Fruit fly (Drosophila melanogaster) whole organism, prepupa: ENCODE measurements around the gene msl-2.
A peak's percentile ranks its signal among the peaks of the same experiment; 100 is the strongest.

ENCODE experiments used
- CG10631 ChIP-seq: fragments of 200-800 bp; sonication (Bioruptor generic); optimal IDR thresholded peaks from 2 replicates; lab custom pipeline; 2016; ENCODE audit warnings: missing biosample characterization, missing genetic modification characterization
- CG11294 ChIP-seq: fragments of 200-800 bp; sonication (Bioruptor generic); IDR thresholded peaks from 2 replicates; pipeline ENCODE4 v1.3.6; 2022; ENCODE audit warnings: missing biosample characterization, missing genetic modification characterization
- CG11762 ChIP-seq: fragments of 200-800 bp; sonication (Bioruptor generic); optimal IDR thresholded peaks from 3 replicates; lab custom pipeline; 2016; ENCODE audit warnings: missing biosample characterization, missing genetic modification characterization; ENCODE audit not compliant: insufficient read depth
- CG11902 ChIP-seq: fragments of 200-800 bp; sonication (Bioruptor generic); optimal IDR thresholded peaks from 3 replicates; lab custom pipeline; 2016; ENCODE audit warnings: missing biosample characterization, missing genetic modification characterization
- CG15336 ChIP-seq: fragments of 200-800 bp; sonication (Bioruptor generic); IDR thresholded peaks from 2 replicates; pipeline ENCODE4 v1.3.6; 2022; ENCODE audit warnings: missing biosample characterization, missing genetic modification characterization
- CG1621 ChIP-seq: fragments of 200-800 bp; sonication (Bioruptor generic); optimal IDR thresholded peaks from 3 replicates; lab custom pipeline; 2018; ENCODE audit warnings: missing biosample characterization, mild to moderate bottlenecking, missing genetic modification characterization
- CG16779 ChIP-seq: fragments of 200-800 bp; sonication (Bioruptor generic); optimal IDR thresholded peaks from 3 replicates; lab custom pipeline; 2017; ENCODE audit warnings: missing biosample characterization, mild to moderate bottlenecking, missing genetic modification characterization
- CG3032 ChIP-seq: fragments of 200-800 bp; optimal IDR thresholded peaks from 2 replicates; lab custom pipeline; 2019; ENCODE audit warnings: missing biosample characterization, mild to moderate bottlenecking, missing genetic modification characterization, moderate library complexity
- CG32006 ChIP-seq: fragments of 200-800 bp; sonication (Bioruptor generic); optimal IDR thresholded peaks from 3 replicates; lab custom pipeline; 2017; ENCODE audit warnings: missing biosample characterization, mild to moderate bottlenecking, missing genetic modification characterization
- CG34406 ChIP-seq: fragments of 200-800 bp; sonication (Bioruptor generic); optimal IDR thresholded peaks from 3 replicates; lab custom pipeline; 2016; ENCODE audit warnings: missing biosample characterization, missing genetic modification characterization
- CG3919 ChIP-seq: fragments of 200-800 bp; sonication (Bioruptor generic); optimal IDR thresholded peaks from 3 replicates; lab custom pipeline; 2016; ENCODE audit warnings: missing biosample characterization, missing genetic modification characterization
- CG4318 ChIP-seq: fragments of 200-800 bp; sonication (Bioruptor generic); optimal IDR thresholded peaks from 3 replicates; lab custom pipeline; 2017; ENCODE audit warnings: missing biosample characterization, mild to moderate bottlenecking, missing genetic modification characterization
- CG6276 ChIP-seq: fragments of 200-800 bp; sonication (Bioruptor generic); optimal IDR thresholded peaks from 2 replicates; lab custom pipeline; 2017; ENCODE audit warnings: missing biosample characterization, mild to moderate bottlenecking, missing genetic modification characterization
- CG6792 ChIP-seq: fragments of 200-800 bp; sonication (Bioruptor generic); optimal IDR thresholded peaks from 3 replicates; lab custom pipeline; 2016; ENCODE audit warnings: missing biosample characterization, missing genetic modification characterization
- CG6854 ChIP-seq: fragments of 200-800 bp; sonication (Bioruptor generic); optimal IDR thresholded peaks from 2 replicates; lab custom pipeline; 2017; ENCODE audit warnings: missing biosample characterization, mild to moderate bottlenecking, missing genetic modification characterization
- CG7368 ChIP-seq: fragments of 200-800 bp; sonication (Bioruptor generic); optimal IDR thresholded peaks from 3 replicates; lab custom pipeline; 2016; ENCODE audit warnings: missing biosample characterization, missing genetic modification characterization
- CG8119 ChIP-seq: fragments of 200-800 bp; sonication (Bioruptor generic); IDR thresholded peaks from 3 replicates; pipeline ENCODE4 v1.3.6; 2022; ENCODE audit warnings: missing biosample characterization, missing genetic modification characterization
- CG9139 ChIP-seq: fragments of 200-800 bp; sonication (Bioruptor generic); optimal IDR thresholded peaks from 3 replicates; lab custom pipeline; 2017; ENCODE audit warnings: missing biosample characterization, mild to moderate bottlenecking, missing genetic modification characterization
- Eip75B ChIP-seq: fragments of 200-800 bp; sonication (Bioruptor generic); optimal IDR thresholded peaks from 3 replicates; lab custom pipeline; 2016; ENCODE audit warnings: missing biosample characterization, missing genetic modification characterization
- Eip78C ChIP-seq: fragments of 200-800 bp; sonication (Bioruptor generic); peaks from one replicate; lab custom pipeline; 2016; ENCODE audit warnings: missing biosample characterization, missing genetic modification characterization
- Gug ChIP-seq: fragments of 200-800 bp; sonication (Bioruptor generic); IDR thresholded peaks from 2 replicates; pipeline ENCODE4 v1.3.6; 2022; ENCODE audit warnings: missing biosample characterization, missing genetic modification characterization
- Hr38 ChIP-seq: sonication (Bioruptor generic); optimal IDR thresholded peaks from 2 replicates; lab custom pipeline; 2016; ENCODE audit warnings: missing biosample characterization, missing genetic modification characterization
- Hr4 ChIP-seq: fragments of 200-800 bp; sonication (Bioruptor generic); optimal IDR thresholded peaks from 3 replicates; lab custom pipeline; 2016; ENCODE audit warnings: missing biosample characterization, missing genetic modification characterization
- Lpt ChIP-seq: fragments of 200-800 bp; sonication (Bioruptor generic); optimal IDR thresholded peaks from 3 replicates; lab custom pipeline; 2016; ENCODE audit warnings: missing biosample characterization, missing genetic modification characterization
- Met ChIP-seq: fragments of 200-800 bp; sonication (Bioruptor generic); optimal IDR thresholded peaks from 3 replicates; lab custom pipeline; 2016; ENCODE audit warnings: missing biosample characterization, missing genetic modification characterization
- OdsH ChIP-seq: fragments of 200-800 bp; sonication (Bioruptor generic); optimal IDR thresholded peaks from 3 replicates; lab custom pipeline; 2016; ENCODE audit warnings: missing biosample characterization, missing genetic modification characterization
- Smox ChIP-seq: fragments of 200-800 bp; sonication (Bioruptor generic); optimal IDR thresholded peaks from 3 replicates; lab custom pipeline; 2016; ENCODE audit warnings: missing biosample characterization, missing genetic modification characterization
- Sox102F ChIP-seq: fragments of 200-800 bp; sonication (Bioruptor generic); optimal IDR thresholded peaks from 2 replicates; lab custom pipeline; 2016; ENCODE audit warnings: missing biosample characterization, mild to moderate bottlenecking, missing genetic modification characterization
- Sox14 ChIP-seq: fragments of 200-800 bp; sonication (Bioruptor generic); optimal IDR thresholded peaks from 3 replicates; lab custom pipeline; 2016; ENCODE audit warnings: missing biosample characterization, missing genetic modification characterization
- Sox15 ChIP-seq: fragments of 200-800 bp; sonication (Bioruptor generic); optimal IDR thresholded peaks from 3 replicates; lab custom pipeline; 2016; ENCODE audit warnings: missing biosample characterization, missing genetic modification characterization
- achi ChIP-seq: fragments of 200-800 bp; sonication (Bioruptor generic); optimal IDR thresholded peaks from 3 replicates; lab custom pipeline; 2016; ENCODE audit warnings: missing biosample characterization, missing genetic modification characterization
- acj6 ChIP-seq: fragments of 200-800 bp; sonication (Bioruptor generic); optimal IDR thresholded peaks from 3 replicates; lab custom pipeline; 2016; ENCODE audit warnings: missing biosample characterization, missing genetic modification characterization
- dac ChIP-seq: fragments of 200-800 bp; sonication (Bioruptor generic); optimal IDR thresholded peaks from 2 replicates; lab custom pipeline; 2017; ENCODE audit warnings: missing biosample characterization, mild to moderate bottlenecking, missing genetic modification characterization
- dsx ChIP-seq: fragments of 200-800 bp; optimal IDR thresholded peaks from 3 replicates; lab custom pipeline; 2019; ENCODE audit warnings: missing biosample characterization, mild to moderate bottlenecking, missing genetic modification characterization, moderate library complexity; ENCODE audit not compliant: poor library complexity, severe bottlenecking
- fd59A ChIP-seq: fragments of 200-800 bp; sonication (Bioruptor generic); optimal IDR thresholded peaks from 2 replicates; lab custom pipeline; 2017; ENCODE audit warnings: missing biosample characterization, mild to moderate bottlenecking, missing genetic modification characterization, missing genetic modification reagents
- fd85E ChIP-seq: fragments of 200-800 bp; sonication (Bioruptor generic); optimal IDR thresholded peaks from 3 replicates; lab custom pipeline; 2016; ENCODE audit warnings: missing biosample characterization, missing genetic modification characterization
- fkh ChIP-seq: fragments of 200-800 bp; sonication (Bioruptor generic); optimal IDR thresholded peaks from 3 replicates; lab custom pipeline; 2017; ENCODE audit warnings: missing biosample characterization, mild to moderate bottlenecking, missing genetic modification characterization, moderate library complexity
- lz ChIP-seq: fragments of 200-800 bp; sonication (Bioruptor generic); optimal IDR thresholded peaks from 3 replicates; lab custom pipeline; 2016; ENCODE audit warnings: missing biosample characterization, missing genetic modification characterization
- net ChIP-seq: fragments of 200-800 bp; sonication (Bioruptor generic); optimal IDR thresholded peaks from 3 replicates; lab custom pipeline; 2016; ENCODE audit warnings: missing biosample characterization, missing genetic modification characterization
- pdm3 ChIP-seq: fragments of 200-800 bp; sonication (Bioruptor generic); optimal IDR thresholded peaks from 3 replicates; lab custom pipeline; 2016; ENCODE audit warnings: missing biosample characterization, missing genetic modification characterization
- salr ChIP-seq, 2 experiments: fragments of 200-800 bp; sonication (Bioruptor generic); optimal IDR thresholded peaks; 3 replicates each; lab custom pipeline; 2016 to 2018; ENCODE audit warnings: missing biosample characterization in 2 of 2, missing genetic modification characterization in 2 of 2, mild to moderate bottlenecking in 1 of 2
- spab ChIP-seq: fragments of 200-800 bp; sonication (Bioruptor generic); optimal IDR thresholded peaks from 2 replicates; lab custom pipeline; 2017; ENCODE audit warnings: missing biosample characterization, mild to moderate bottlenecking, missing genetic modification characterization, missing genetic modification reagents
- ss ChIP-seq, 2 experiments: fragments of 200-800 bp; sonication (Bioruptor generic); optimal IDR thresholded peaks; 2 replicates in 1 of 2; 3 replicates in 1 of 2; lab custom pipeline; 2017 to 2018; ENCODE audit warnings: mild to moderate bottlenecking in 2 of 2, missing biosample characterization in 2 of 2, missing genetic modification characterization in 2 of 2, moderate library complexity in 1 of 2
- svp ChIP-seq: fragments of 200-800 bp; sonication (Bioruptor generic); peaks from one replicate; lab custom pipeline; 2016; ENCODE audit warnings: missing biosample characterization, missing genetic modification characterization
- topi ChIP-seq: fragments of 200-800 bp; sonication (Bioruptor generic); optimal IDR thresholded peaks from 3 replicates; lab custom pipeline; 2016; ENCODE audit warnings: missing biosample characterization, missing genetic modification characterization
- vri ChIP-seq: fragments of 200-800 bp; sonication (Bioruptor generic); optimal IDR thresholded peaks from 3 replicates; lab custom pipeline; 2016; ENCODE audit warnings: missing biosample characterization, mild to moderate bottlenecking, missing genetic modification characterization

msl-2 gene

dm6 chr2L:3477057-3477755 lies 11.3 kb upstream of the msl-2 start:
- TF ChIP-seq Gug: no peak
- TF ChIP-seq Met: no peak
- no peak for TF ChIP-seq CG1621 (tag; lab: Kevin White, UChicago)
- no peak for TF ChIP-seq Hr38 (GFP tag; lab: Kevin White, UChicago)
- TF ChIP-seq achi (GFP tag; lab: Kevin White, UChicago): peak; percentile 1
- no peak for TF ChIP-seq CG16779 (tag; lab: Kevin White, UChicago)
- peak; percentile 6 for TF ChIP-seq lz (GFP tag; lab: Kevin White, UChicago)
- no peak for TF ChIP-seq CG11294
- TF ChIP-seq fkh (GFP tag; lab: Kevin White, UChicago): peak; percentile 41
- no peak for TF ChIP-seq salr (GFP tag; optimal IDR thresholded peaks at IDR 0.05; lab: Kevin White, UChicago)
- no peak for TF ChIP-seq CG7368 (GFP tag; lab: Kevin White, UChicago)
- peak; percentile 54 for TF ChIP-seq net
- peak; percentile 29 for TF ChIP-seq CG4318
- TF ChIP-seq Sox14 (GFP tag; lab: Kevin White, UChicago): peak; percentile 25
- no peak for TF ChIP-seq fd85E (GFP tag; lab: Kevin White, UChicago)
- TF ChIP-seq CG32006 (GFP tag; lab: Kevin White, UChicago): peak; percentile 70
- peak; percentile 84 for TF ChIP-seq Eip78C (GFP tag; lab: Kevin White, UChicago)
- no peak for TF ChIP-seq ss (GFP tag; optimal IDR thresholded peaks at IDR 0.05; lab: Kevin White, UChicago)
- no peak for TF ChIP-seq CG3032
- no peak for TF ChIP-seq Eip75B (GFP tag; lab: Kevin White, UChicago)
- TF ChIP-seq Sox102F (GFP tag; lab: Kevin White, UChicago): no peak
- TF ChIP-seq dsx: no peak
- TF ChIP-seq Hr4 (GFP tag; lab: Kevin White, UChicago): peak; percentile 61
- no peak for TF ChIP-seq dac (GFP tag; lab: Kevin White, UChicago)
- no peak for TF ChIP-seq acj6
- TF ChIP-seq CG15336: no peak
- TF ChIP-seq Lpt (GFP tag; lab: Kevin White, UChicago): no peak
- TF ChIP-seq Sox15 (GFP tag; lab: Kevin White, UChicago): no peak
- TF ChIP-seq fd59A (GFP tag; lab: Kevin White, UChicago): no peak
- no peak for TF ChIP-seq vri (GFP tag; lab: Kevin White, UChicago)
- TF ChIP-seq CG11902: no peak
- peak; percentile 4 for TF ChIP-seq topi (GFP tag; lab: Kevin White, UChicago)
- peak; percentile 8 for TF ChIP-seq CG6276 (GFP tag; lab: Kevin White, UChicago)
- peak; percentile 40 for TF ChIP-seq OdsH (GFP tag; lab: Kevin White, UChicago)
- TF ChIP-seq CG6854 (GFP tag; lab: Kevin White, UChicago): no peak
- peak; percentile 3 for TF ChIP-seq CG10631
- no peak for TF ChIP-seq CG11762 (GFP tag; lab: Kevin White, UChicago)
- no peak for TF ChIP-seq CG6792 (GFP tag; lab: Kevin White, UChicago)
- no peak for TF ChIP-seq spab (GFP tag; lab: Kevin White, UChicago)
- peak; percentile 18 for TF ChIP-seq CG3919 (GFP tag; lab: Kevin White, UChicago)
- no peak for TF ChIP-seq Smox (GFP tag; lab: Kevin White, UChicago)
- TF ChIP-seq CG34406 (GFP tag; lab: Kevin White, UChicago): no peak
- TF ChIP-seq CG9139: no peak
- peak; percentile 14 for TF ChIP-seq pdm3 (GFP tag; lab: Kevin White, UChicago)
- no peak for TF ChIP-seq svp (GFP tag; lab: Kevin White, UChicago)
- peak; percentile 41; the same call in 1 of the 3 replicates for TF ChIP-seq CG8119 (GFP tag; lab: Robert Waterston, UW)
